Fruit fly (Drosophila melanogaster) whole organism, embryonic: ENCODE results near the gene CG3091.

Experiments
- CG10147 ChIP-seq: fragments of 200-800 bp; sonication (Bioruptor generic); optimal IDR thresholded peaks from 2 replicates; lab custom pipeline; 2019; ENCODE audit warnings: missing biosample characterization, mild to moderate bottlenecking, missing genetic modification characterization, moderate library complexity
- CG11247 ChIP-seq: fragments of 200-800 bp; sonication (Bioruptor generic); IDR thresholded peaks from 2 replicates; pipeline ENCODE4 v1.3.6; 2022; ENCODE audit warnings: missing biosample characterization, missing genetic modification characterization
- CG12155 ChIP-seq: fragments of 200-800 bp; sonication (Bioruptor generic); optimal IDR thresholded peaks from 3 replicates; lab custom pipeline; 2016; ENCODE audit warnings: missing biosample characterization, missing genetic modification characterization
- CG13123 ChIP-seq: fragments of 200-800 bp; sonication (Bioruptor generic); optimal IDR thresholded peaks from 2 replicates; lab custom pipeline; 2016; ENCODE audit warnings: missing biosample characterization, missing genetic modification characterization
- CG13296 ChIP-seq: fragments of 200-800 bp; sonication (Bioruptor generic); optimal IDR thresholded peaks from 3 replicates; lab custom pipeline; 2018; ENCODE audit warnings: missing biosample characterization, mild to moderate bottlenecking, missing genetic modification characterization
- CG15073 ChIP-seq: fragments of 200-800 bp; sonication (Bioruptor generic); optimal IDR thresholded peaks from 2 replicates; lab custom pipeline; 2016; ENCODE audit warnings: missing biosample characterization, missing genetic modification characterization
- CG17385 ChIP-seq: fragments of 200-800 bp; sonication (Bioruptor generic); optimal IDR thresholded peaks from 3 replicates; lab custom pipeline; 2018; ENCODE audit warnings: missing biosample characterization, mild to moderate bottlenecking, missing genetic modification characterization
- CG2678 ChIP-seq: fragments of 200-800 bp; sonication (Bioruptor generic); optimal IDR thresholded peaks from 3 replicates; lab custom pipeline; 2019; ENCODE audit warnings: missing biosample characterization, mild to moderate bottlenecking, missing genetic modification characterization, moderate library complexity
- CG2875 ChIP-seq: fragments of 200-800 bp; sonication (Bioruptor generic); optimal IDR thresholded peaks from 2 replicates; lab custom pipeline; 2017; ENCODE audit warnings: missing biosample characterization, mild to moderate bottlenecking, missing genetic modification characterization, missing genetic modification reagents
- CG32772 ChIP-seq: fragments of 200-800 bp; sonication (Bioruptor generic); IDR thresholded peaks from 2 replicates; pipeline ENCODE4 v1.3.6; 2022; ENCODE audit warnings: missing biosample characterization, missing genetic modification characterization
- CG3407 ChIP-seq: fragments of 200-800 bp; sonication (Bioruptor generic); optimal IDR thresholded peaks from 2 replicates; lab custom pipeline; 2018; ENCODE audit warnings: missing biosample characterization, mild to moderate bottlenecking, missing genetic modification characterization
- CG4282 ChIP-seq: fragments of 200-800 bp; sonication (Bioruptor generic); optimal IDR thresholded peaks from 2 replicates; lab custom pipeline; 2016; ENCODE audit warnings: missing biosample characterization, missing genetic modification characterization
- CG4424 ChIP-seq: fragments of 200-800 bp; sonication (Bioruptor generic); optimal IDR thresholded peaks from 3 replicates; lab custom pipeline; 2016; ENCODE audit warnings: missing biosample characterization, missing genetic modification characterization
- CG4617 ChIP-seq: fragments of 200-800 bp; sonication (Bioruptor generic); optimal IDR thresholded peaks from 3 replicates; lab custom pipeline; 2016; ENCODE audit warnings: missing biosample characterization, missing genetic modification characterization, borderline replicate concordance
- CG4854 ChIP-seq: fragments of 200-800 bp; sonication (Bioruptor generic); optimal IDR thresholded peaks from 2 replicates; lab custom pipeline; 2016; ENCODE audit warnings: missing biosample characterization, missing genetic modification characterization, inconsistent platforms
- CG7357 ChIP-seq: fragments of 200-800 bp; sonication (Bioruptor generic); IDR thresholded peaks from 3 replicates; pipeline ENCODE4 v1.3.6; 2022; ENCODE audit warnings: missing biosample characterization, missing genetic modification characterization
- CG7987 ChIP-seq: fragments of 200-800 bp; sonication (Bioruptor generic); optimal IDR thresholded peaks from 2 replicates; lab custom pipeline; 2018; ENCODE audit warnings: missing biosample characterization, mild to moderate bottlenecking, missing genetic modification characterization, moderate library complexity
- CG8944 ChIP-seq: fragments of 200-800 bp; sonication (Bioruptor generic); optimal IDR thresholded peaks from 3 replicates; lab custom pipeline; 2016; ENCODE audit warnings: missing biosample characterization, missing genetic modification characterization
- Chrac-16 ChIP-seq: fragments of 200-800 bp; sonication (Bioruptor generic); optimal IDR thresholded peaks from 3 replicates; lab custom pipeline; 2016; ENCODE audit warnings: missing biosample characterization, missing genetic modification characterization
- D ChIP-seq, 2 experiments: fragments of 200-800 bp in 1 of 2; fragments of >200 bp in 1 of 2; sonication (Bioruptor generic) in 1 of 2; optimal IDR thresholded peaks; 2 replicates in 1 of 2; 3 replicates in 1 of 2; lab custom pipeline; 2017; ENCODE audit warnings: mild to moderate bottlenecking in 1 of 2, missing biosample characterization in 1 of 2, missing genetic modification characterization in 1 of 2, missing genetic modification reagents in 1 of 2
- D19B ChIP-seq: fragments of 200-800 bp; sonication (Bioruptor generic); optimal IDR thresholded peaks from 2 replicates; lab custom pipeline; 2017; ENCODE audit warnings: missing biosample characterization, mild to moderate bottlenecking, missing genetic modification characterization
- Dad ChIP-seq: fragments of 200-800 bp; sonication (Bioruptor generic); optimal IDR thresholded peaks from 3 replicates; lab custom pipeline; 2016; ENCODE audit warnings: missing biosample characterization, missing genetic modification characterization
- Dip2 ChIP-seq: fragments of 200-800 bp; sonication (Bioruptor generic); IDR thresholded peaks from 2 replicates; pipeline ENCODE4 v1.3.6; 2022; ENCODE audit warnings: missing biosample characterization, missing genetic modification characterization
- Hand ChIP-seq: fragments of 200-800 bp; sonication (Bioruptor generic); optimal IDR thresholded peaks from 2 replicates; lab custom pipeline; 2017; ENCODE audit warnings: mild to moderate bottlenecking, missing biosample characterization, missing genetic modification reagents, missing genetic modification characterization
- Hr51 ChIP-seq, 2 experiments: fragments of 200-800 bp; sonication (Bioruptor generic); optimal IDR thresholded peaks; 2 replicates in 1 of 2; 3 replicates in 1 of 2; lab custom pipeline; 2016 to 2018; ENCODE audit warnings: missing biosample characterization in 2 of 2, missing genetic modification characterization in 2 of 2, mild to moderate bottlenecking in 1 of 2, moderate library complexity in 1 of 2
- Kr ChIP-seq: fragments of 200-800 bp; sonication (Bioruptor generic); optimal IDR thresholded peaks from 2 replicates; lab custom pipeline; 2017; ENCODE audit warnings: missing biosample characterization, mild to moderate bottlenecking, missing genetic modification characterization
- Meics ChIP-seq: fragments of 200-800 bp; sonication (Bioruptor generic); optimal IDR thresholded peaks from 2 replicates; lab custom pipeline; 2017; ENCODE audit warnings: missing biosample characterization, mild to moderate bottlenecking, missing genetic modification characterization
- PHDP ChIP-seq: fragments of 200-800 bp; sonication (Bioruptor generic); optimal IDR thresholded peaks from 3 replicates; lab custom pipeline; 2018; ENCODE audit warnings: missing biosample characterization, mild to moderate bottlenecking, missing genetic modification characterization, moderate library complexity
- Side ChIP-seq: fragments of 200-800 bp; sonication (Bioruptor generic); optimal IDR thresholded peaks from 2 replicates; lab custom pipeline; 2016; ENCODE audit warnings: missing biosample characterization, missing genetic modification characterization
- Ssrp ChIP-seq: fragments of 200-800 bp; sonication (Bioruptor generic); optimal IDR thresholded peaks from 2 replicates; lab custom pipeline; 2018; ENCODE audit warnings: missing biosample characterization, mild to moderate bottlenecking, missing genetic modification characterization, moderate library complexity
- Taf1 ChIP-seq: fragments of 200-800 bp; sonication (Bioruptor generic); IDR thresholded peaks from 2 replicates; pipeline ENCODE4 v1.3.6; 2022; ENCODE audit warnings: missing biosample characterization, missing genetic modification characterization
- br ChIP-seq: fragments of >200 bp; optimal IDR thresholded peaks from 2 replicates; lab custom pipeline; 2017
- eve ChIP-seq, 2 experiments: fragments of >200 bp; optimal IDR thresholded peaks; 2 replicates each; lab custom pipeline; 2017; ENCODE audit warnings: missing biosample characterization in 2 of 2, missing genetic modification characterization in 2 of 2
- gcm ChIP-seq: fragments of 200-800 bp; sonication (Bioruptor generic); optimal IDR thresholded peaks from 2 replicates; lab custom pipeline; 2019; ENCODE audit warnings: missing biosample characterization, mild to moderate bottlenecking, missing genetic modification characterization, moderate library complexity
- hth ChIP-seq: fragments of >200 bp; optimal IDR thresholded peaks from 2 replicates; lab custom pipeline; 2017; ENCODE audit warnings: inconsistent platforms
- ken ChIP-seq: fragments of 200-800 bp; sonication (Bioruptor generic); IDR thresholded peaks from 3 replicates; pipeline ENCODE4 v1.3.6; 2022; ENCODE audit warnings: missing biosample characterization, missing genetic modification characterization
- klu ChIP-seq: fragments of 200-800 bp; sonication (Bioruptor generic); IDR thresholded peaks from 2 replicates; pipeline ENCODE4 v1.3.6; 2022; ENCODE audit warnings: missing biosample characterization, missing genetic modification characterization
- lola ChIP-seq, 3 experiments: fragments of >200 bp in 2 of 3; fragments of 200-800 bp in 1 of 3; sonication (Bioruptor generic) in 1 of 3; optimal IDR thresholded peaks; 2 replicates each; lab custom pipeline; 2017 to 2019; ENCODE audit warnings: missing biosample characterization in 3 of 3, missing genetic modification characterization in 3 of 3, mild to moderate bottlenecking in 1 of 3, moderate library complexity in 1 of 3
- nerfin-1 ChIP-seq: fragments of 200-800 bp; sonication (Bioruptor generic); optimal IDR thresholded peaks from 3 replicates; lab custom pipeline; 2019; ENCODE audit warnings: missing biosample characterization, mild to moderate bottlenecking, missing genetic modification characterization, moderate library complexity
- org-1 ChIP-seq: fragments of 200-800 bp; sonication (Bioruptor generic); optimal IDR thresholded peaks from 2 replicates; lab custom pipeline; 2017; ENCODE audit warnings: missing biosample characterization, missing genetic modification characterization
- pzg ChIP-seq: fragments of 200-800 bp; sonication (Bioruptor generic); optimal IDR thresholded peaks from 3 replicates; lab custom pipeline; 2018; ENCODE audit warnings: missing biosample characterization, mild to moderate bottlenecking, missing genetic modification characterization, moderate library complexity
- scrt ChIP-seq: fragments of 200-800 bp; sonication (Bioruptor generic); optimal IDR thresholded peaks from 2 replicates; lab custom pipeline; 2018; ENCODE audit warnings: missing biosample characterization, mild to moderate bottlenecking, missing genetic modification characterization, moderate library complexity
- seq ChIP-seq: fragments of 200-800 bp; sonication (Bioruptor generic); IDR thresholded peaks from 2 replicates; pipeline ENCODE4 v1.3.6; 2022; ENCODE audit warnings: missing biosample characterization, missing genetic modification characterization
- so ChIP-seq: fragments of 200-800 bp; sonication (Bioruptor generic); IDR thresholded peaks from 3 replicates; pipeline ENCODE4 v1.3.6; 2022; ENCODE audit warnings: missing biosample characterization, missing genetic modification characterization
- toy ChIP-seq: fragments of 200-800 bp; sonication (Bioruptor generic); IDR thresholded peaks from 2 replicates; pipeline ENCODE4 v1.3.6; 2022; ENCODE audit warnings: missing biosample characterization, missing genetic modification characterization
- trem ChIP-seq: fragments of 200-800 bp; optimal IDR thresholded peaks from 3 replicates; lab custom pipeline; 2019; ENCODE audit warnings: missing biosample characterization, mild to moderate bottlenecking, missing genetic modification characterization, moderate library complexity
- tup ChIP-seq: fragments of 200-800 bp; sonication (Bioruptor generic); optimal IDR thresholded peaks from 2 replicates; lab custom pipeline; 2016; ENCODE audit warnings: missing biosample characterization, mild to moderate bottlenecking, missing genetic modification characterization, moderate library complexity
- wek ChIP-seq: fragments of 200-800 bp; sonication (Bioruptor generic); optimal IDR thresholded peaks from 3 replicates; lab custom pipeline; 2018; ENCODE audit warnings: missing biosample characterization, mild to moderate bottlenecking, missing genetic modification characterization, moderate library complexity
- yki ChIP-seq: fragments of >200 bp; optimal IDR thresholded peaks from 3 replicates; lab custom pipeline; 2018

The CG3091 gene

dm6 chrX:2293294-2293988 is 39.4 kb upstream of the CG3091 start, which contains the start of gene CG2865 (continued):
- TF ChIP-seq so (GFP tag; lab: Robert Waterston, UW) (peak; percentile 90), trem (peak; percentile 87), yki (lab: Kevin White, UChicago) (peak; percentile 47), br (lab: Kevin White, UChicago) (no peak), CG13123 (GFP tag; lab: Kevin White, UChicago) (peak; percentile 76), Dip2 (GFP tag; lab: Robert Waterston, UW) (peak; percentile 33; the same call in 1 of the 2 replicates), CG4424 (GFP tag; lab: Kevin White, UChicago) (peak; percentile 91), wek (GFP tag; lab: Kevin White, UChicago) (peak; percentile 73), CG12155 (GFP tag; lab: Kevin White, UChicago) (peak; percentile 89), CG17385 (GFP tag; lab: Kevin White, UChicago) (peak; percentile 94), Meics (GFP tag; lab: Kevin White, UChicago) (peak; percentile 97), Ssrp (tag; lab: Kevin White, UChicago) (peak; percentile 91), CG4282 (GFP tag; lab: Kevin White, UChicago) (peak; percentile 76), hth (no peak), CG4617 (GFP tag; lab: Kevin White, UChicago) (peak; percentile 83), CG2678 (tag; lab: Kevin White, UChicago) (peak; percentile 98), CG3407 (GFP tag; lab: Kevin White, UChicago) (peak; percentile 88), toy (GFP tag; lab: Robert Waterston, UW) (peak; percentile 71), Chrac-16 (GFP tag; lab: Kevin White, UChicago) (peak; percentile 90), pzg (GFP tag; lab: Kevin White, UChicago) (peak; percentile 6), Kr (GFP tag; lab: Kevin White, UChicago) (no peak), Side (GFP tag; lab: Kevin White, UChicago) (peak; percentile 92), CG32772 (GFP tag; lab: Robert Waterston, UW) (peak; percentile 80), CG8944 (peak; percentile 85), klu (peak; percentile 85), PHDP (peak; percentile 97), CG4854 (peak; percentile 73), scrt (GFP tag; lab: Kevin White, UChicago) (peak; percentile 92), CG10147 (GFP tag; lab: Kevin White, UChicago) (peak; percentile 94), seq (GFP tag; lab: Robert Waterston, UW) (peak; percentile 94), Hr51 (GFP tag; optimal IDR thresholded peaks at IDR 0.05; lab: Kevin White, UChicago) (peak; percentile 84 to 97), Taf1 (GFP tag; lab: Robert Waterston, UW) (peak; percentile 83), Dad (peak; percentile 86), CG11247 (GFP tag; lab: Robert Waterston, UW) (peak; percentile 72), gcm (GFP tag; lab: Kevin White, UChicago) (peak; percentile 96), lola (GFP tag; optimal IDR thresholded peaks at IDR 0.05; lab: Kevin White, UChicago) (peak in 1 of 3 experiments; percentile 94), org-1 (peak; percentile 95), CG13296 (peak; percentile 98), D (optimal IDR thresholded peaks at IDR 0.05; lab: Kevin White, UChicago) (no peak), D (GFP tag; optimal IDR thresholded peaks at IDR 0.05; lab: Kevin White, UChicago) (peak; percentile 89), eve (GFP tag; optimal IDR thresholded peaks at IDR 0.05; lab: Kevin White, UChicago) (peak in 1 of 2 experiments; percentile 99), nerfin-1 (tag; lab: Kevin White, UChicago) (peak; percentile 96), tup (peak; percentile 70), Hand (GFP tag; lab: Kevin White, UChicago) (peak; percentile 95), D19B (GFP tag; lab: Kevin White, UChicago) (peak; percentile 87), ken (GFP tag; lab: Robert Waterston, UW) (peak; percentile 68; the same call in 1 of the 3 replicates), CG15073 (GFP tag; lab: Kevin White, UChicago) (peak; percentile 49), CG7987 (GFP tag; lab: Kevin White, UChicago) (peak; percentile 85), CG7357 (GFP tag; lab: Robert Waterston, UW) (peak; percentile 77), CG2875 (GFP tag; lab: Kevin White, UChicago) (peak; percentile 90)
